Worm (Caenorhabditis elegans) whole organism, L4 larva: ENCODE results near the gene ttll-15.
"Not testable (repeated sequence)": the region's sequence is repeated elsewhere in the genome, so short reads cannot be mapped to it uniquely, and the experiment has no call there.

Experiments used
- F44E2.7 ChIP-seq: fragments of 200-800 bp; sonication (Bioruptor generic); IDR thresholded peaks from 2 replicates; pipeline ENCODE4 v2.1.2; 2022; ENCODE audit warnings: missing genetic modification characterization, missing compliant biosample characterization
- R02D3.7 ChIP-seq: fragments of 150-350 bp; sonication (generic microtip); optimal IDR thresholded peaks from 3 replicates; lab custom pipeline; 2014; ENCODE audit warnings: missing biosample characterization, missing genetic modification characterization
- T26A8.4 ChIP-seq: fragments of 200-800 bp; sonication (Bioruptor generic); IDR thresholded peaks from 2 replicates; pipeline ENCODE4 v1.3.6; 2022; ENCODE audit warnings: missing genetic modification characterization, missing compliant biosample characterization
- Y48G9A.11 ChIP-seq: fragments of 200-800 bp; sonication (Bioruptor generic); IDR thresholded peaks from 2 replicates; pipeline ENCODE4 v1.3.6; 2022; ENCODE audit warnings: missing genetic modification reagents, missing genetic modification characterization, missing compliant biosample characterization
- aly-2 ChIP-seq: sonication (generic microtip); optimal IDR thresholded peaks from 2 replicates; lab custom pipeline; 2018; ENCODE audit warnings: missing biosample characterization, missing genetic modification characterization
- arid-1 ChIP-seq: fragments of 200-800 bp; sonication (Bioruptor generic); conservative IDR thresholded peaks from 2 replicates; pipeline ENCODE4 v1.3.6; 2022; ENCODE audit warnings: missing genetic modification reagents, missing genetic modification characterization, missing compliant biosample characterization
- ceh-28 ChIP-seq: fragments of 150-350 bp; optimal IDR thresholded peaks from 2 replicates; lab custom pipeline; 2014; ENCODE audit warnings: missing biosample characterization, missing genetic modification reagents, missing genetic modification characterization
- ceh-82 ChIP-seq: sonication (generic microtip); optimal IDR thresholded peaks from 2 replicates; lab custom pipeline; 2017; ENCODE audit warnings: missing biosample characterization, missing genetic modification characterization
- ctbp-1 ChIP-seq: fragments of 200-800 bp; sonication (Bioruptor generic); IDR thresholded peaks from 2 replicates; pipeline ENCODE4 v1.3.6; 2022; ENCODE audit warnings: missing genetic modification reagents, missing genetic modification characterization, missing compliant biosample characterization
- daf-12 ChIP-seq: fragments of 150-350 bp; optimal IDR thresholded peaks from 2 replicates; lab custom pipeline; 2014; ENCODE audit warnings: missing biosample characterization, missing genetic modification reagents, missing genetic modification characterization
- daf-16 ChIP-seq, 3 experiments: sonication (generic microtip); optimal IDR thresholded peaks; 2 replicates each; lab custom pipeline; 2016 to 2017; ENCODE audit warnings: missing genetic modification characterization in 3 of 3, missing genetic modification reagents in 3 of 3, mild to moderate bottlenecking in 2 of 3, missing compliant biosample characterization in 2 of 3, missing biosample characterization in 1 of 3, moderate library complexity in 1 of 3
- daf-8 ChIP-seq: fragments of 200-800 bp; sonication (Bioruptor generic); IDR thresholded peaks from 2 replicates; pipeline ENCODE4 v1.3.6; 2022; ENCODE audit warnings: missing genetic modification characterization, missing compliant biosample characterization
- duxl-1 ChIP-seq: sonication (generic microtip); optimal IDR thresholded peaks from 2 replicates; lab custom pipeline; 2016; ENCODE audit warnings: mild to moderate bottlenecking, missing genetic modification characterization, moderate library complexity, missing compliant biosample characterization; ENCODE audit not compliant: poor library complexity
- dve-1 ChIP-seq: sonication (generic microtip); optimal IDR thresholded peaks from 2 replicates; lab custom pipeline; 2017; ENCODE audit warnings: antibody characterized with exemption, mild to moderate bottlenecking, missing genetic modification characterization, missing compliant biosample characterization; ENCODE audit not compliant: insufficient read depth
- egl-27 ChIP-seq: sonication (generic microtip); optimal IDR thresholded peaks from 3 replicates; lab custom pipeline; 2017; ENCODE audit warnings: missing biosample characterization, missing genetic modification reagents, missing genetic modification characterization
- egl-43 ChIP-seq: fragments of 200-800 bp; sonication (Bioruptor generic); IDR thresholded peaks from 2 replicates; pipeline ENCODE4 v1.3.6; 2022; ENCODE audit warnings: missing genetic modification reagents, missing genetic modification characterization, missing compliant biosample characterization
- fos-1 ChIP-seq: fragments of 150-350 bp; optimal IDR thresholded peaks from 2 replicates; lab custom pipeline; 2014; ENCODE audit warnings: missing biosample characterization, missing genetic modification characterization
- hif-1 ChIP-seq, 2 experiments: sonication (generic microtip); optimal IDR thresholded peaks; 2 replicates each; lab custom pipeline; 2016 to 2017; ENCODE audit warnings: missing compliant biosample characterization in 2 of 2, missing genetic modification characterization in 2 of 2, missing genetic modification reagents in 2 of 2, missing genotype in 2 of 2, mild to moderate bottlenecking in 1 of 2
- hlh-30 ChIP-seq: sonication (generic microtip); optimal IDR thresholded peaks from 2 replicates; lab custom pipeline; 2017; ENCODE audit warnings: antibody characterized with exemption, mild to moderate bottlenecking, missing genetic modification characterization, missing compliant biosample characterization; ENCODE audit not compliant: insufficient read depth
- hmg-1.1 ChIP-seq: fragments of 200-800 bp; sonication (Bioruptor generic); IDR thresholded peaks from 2 replicates; pipeline ENCODE4 v1.3.6; 2022; ENCODE audit warnings: missing genetic modification reagents, missing genetic modification characterization, missing compliant biosample characterization
- lim-7 ChIP-seq: fragments of 200-800 bp; sonication (Bioruptor generic); IDR thresholded peaks from 2 replicates; pipeline ENCODE4 v1.3.6; 2022; ENCODE audit warnings: missing genetic modification characterization, missing compliant biosample characterization
- lin-1 ChIP-seq: fragments of 200-800 bp; sonication (Bioruptor generic); IDR thresholded peaks from 2 replicates; pipeline ENCODE4 v1.3.6; 2022; ENCODE audit warnings: missing genetic modification reagents, missing genetic modification characterization, missing compliant biosample characterization
- lin-13 ChIP-seq: fragments of 150-350 bp; optimal IDR thresholded peaks from 2 replicates; lab custom pipeline; 2014; ENCODE audit warnings: missing biosample characterization, missing genetic modification reagents, missing genetic modification characterization
- lin-15B ChIP-seq: fragments of 150-350 bp; sonication (generic microtip); optimal IDR thresholded peaks from 3 replicates; lab custom pipeline; 2014; ENCODE audit warnings: missing biosample characterization, missing genetic modification characterization
- lin-29 ChIP-seq: fragments of 200-800 bp; sonication (Bioruptor generic); IDR thresholded peaks from 2 replicates; pipeline ENCODE4 v1.3.6; 2022; ENCODE audit warnings: missing genetic modification reagents, missing genetic modification characterization, missing compliant biosample characterization
- lin-39 ChIP-seq: fragments of 150-350 bp; optimal IDR thresholded peaks from 2 replicates; lab custom pipeline; 2014; ENCODE audit warnings: missing biosample characterization, missing genetic modification reagents, missing genetic modification characterization
- lsy-2 ChIP-seq, 2 experiments: fragments of 150-350 bp in 1 of 2; sonication (generic microtip) in 1 of 2; optimal IDR thresholded peaks; 2 replicates each; lab custom pipeline; 2014 to 2017; ENCODE audit warnings: missing biosample characterization in 2 of 2, missing genetic modification characterization in 2 of 2
- madf-5 ChIP-seq, 2 experiments: fragments of 200-800 bp; sonication (Bioruptor generic); IDR thresholded peaks; 2 replicates each; pipeline ENCODE4 v1.3.6; 2022; ENCODE audit warnings: missing compliant biosample characterization in 2 of 2, missing genetic modification characterization in 2 of 2
- madf-9 ChIP-seq: fragments of 200-800 bp; sonication (Bioruptor generic); conservative IDR thresholded peaks from 2 replicates; pipeline ENCODE4 v1.3.6; 2022; ENCODE audit warnings: missing genetic modification reagents, missing genetic modification characterization, missing compliant biosample characterization
- mdt-29 ChIP-seq: fragments of 200-800 bp; sonication (Bioruptor generic); IDR thresholded peaks from 2 replicates; pipeline ENCODE4 v1.3.6; 2022; ENCODE audit warnings: missing genetic modification reagents, missing genetic modification characterization, missing compliant biosample characterization
- mxl-2 ChIP-seq: fragments of 200-800 bp; sonication (Bioruptor generic); conservative IDR thresholded peaks from 2 replicates; pipeline ENCODE4 v1.3.6; 2022; ENCODE audit warnings: missing genetic modification reagents, missing genetic modification characterization, missing compliant biosample characterization
- mxl-3 ChIP-seq: fragments of 200-800 bp; sonication (Bioruptor generic); optimal IDR thresholded peaks from 2 replicates; lab custom pipeline; 2018; ENCODE audit warnings: mild to moderate bottlenecking, missing genetic modification characterization, missing compliant biosample characterization
- nhr-102 ChIP-seq: sonication (generic microtip); optimal IDR thresholded peaks from 2 replicates; lab custom pipeline; 2016; ENCODE audit warnings: mild to moderate bottlenecking, missing genetic modification characterization, moderate library complexity, missing compliant biosample characterization
- nhr-11 ChIP-seq: fragments of 150-350 bp; optimal IDR thresholded peaks from 2 replicates; lab custom pipeline; 2014; ENCODE audit warnings: missing biosample characterization, missing genetic modification characterization
- nhr-6 ChIP-seq: fragments of 150-350 bp; optimal IDR thresholded peaks from 2 replicates; lab custom pipeline; 2014; ENCODE audit warnings: missing biosample characterization, missing genetic modification characterization
- nhr-76 ChIP-seq: fragments of 150-350 bp; optimal IDR thresholded peaks from 2 replicates; lab custom pipeline; 2014; ENCODE audit warnings: missing biosample characterization, missing genetic modification characterization
- php-3 ChIP-seq: fragments of 200-800 bp; sonication (Bioruptor generic); IDR thresholded peaks from 2 replicates; pipeline ENCODE4 v1.3.6; 2022; ENCODE audit warnings: missing genetic modification reagents, missing genetic modification characterization, missing compliant biosample characterization
- pqm-1 ChIP-seq: sonication (generic microtip); optimal IDR thresholded peaks from 2 replicates; lab custom pipeline; 2017; ENCODE audit warnings: missing biosample characterization, missing genetic modification characterization
- rbr-2 ChIP-seq: sonication (generic microtip); optimal IDR thresholded peaks from 2 replicates; lab custom pipeline; 2016; ENCODE audit warnings: missing genotype, missing genetic modification characterization, missing compliant biosample characterization
- skn-1 ChIP-seq: fragments of 150-350 bp; optimal IDR thresholded peaks from 2 replicates; lab custom pipeline; 2014; ENCODE audit warnings: missing biosample characterization, missing genetic modification characterization
- snpc-1.2 ChIP-seq: fragments of 200-800 bp; sonication (Bioruptor generic); IDR thresholded peaks from 2 replicates; pipeline ENCODE4 v1.3.6; 2022; ENCODE audit warnings: missing genetic modification reagents, missing genetic modification characterization, missing compliant biosample characterization
- spr-3 ChIP-seq: fragments of 200-800 bp; sonication (Bioruptor generic); optimal IDR thresholded peaks from 2 replicates; lab custom pipeline; 2018; ENCODE audit warnings: mild to moderate bottlenecking, missing genetic modification characterization, missing compliant biosample characterization
- unc-130 ChIP-seq: sonication (generic microtip); optimal IDR thresholded peaks from 2 replicates; lab custom pipeline; 2016; ENCODE audit warnings: missing genetic modification reagents, missing genetic modification characterization, missing compliant biosample characterization
- unc-62 ChIP-seq, 3 experiments: fragments of 150-350 bp in 1 of 3; sonication (generic microtip); optimal IDR thresholded peaks in 2 of 3; peaks in 1 of 3; 1 replicate in 1 of 3; 2 replicates in 2 of 3; lab custom pipeline; 2014 to 2017; ENCODE audit warnings: missing biosample characterization in 3 of 3, missing genetic modification characterization in 3 of 3, missing genetic modification reagents in 3 of 3, missing genotype in 1 of 3
- vab-7 ChIP-seq: fragments of 200-800 bp; sonication (Bioruptor generic); IDR thresholded peaks from 2 replicates; pipeline ENCODE4 v1.3.6; 2022; ENCODE audit warnings: missing genetic modification reagents, missing genetic modification characterization, missing compliant biosample characterization
- zfp-3 ChIP-seq: fragments of 200-800 bp; sonication (Bioruptor generic); conservative IDR thresholded peaks from 2 replicates; pipeline ENCODE4 v1.3.6; 2022; ENCODE audit warnings: missing genetic modification reagents, missing genetic modification characterization, missing compliant biosample characterization

Gene ttll-15

DNA sequence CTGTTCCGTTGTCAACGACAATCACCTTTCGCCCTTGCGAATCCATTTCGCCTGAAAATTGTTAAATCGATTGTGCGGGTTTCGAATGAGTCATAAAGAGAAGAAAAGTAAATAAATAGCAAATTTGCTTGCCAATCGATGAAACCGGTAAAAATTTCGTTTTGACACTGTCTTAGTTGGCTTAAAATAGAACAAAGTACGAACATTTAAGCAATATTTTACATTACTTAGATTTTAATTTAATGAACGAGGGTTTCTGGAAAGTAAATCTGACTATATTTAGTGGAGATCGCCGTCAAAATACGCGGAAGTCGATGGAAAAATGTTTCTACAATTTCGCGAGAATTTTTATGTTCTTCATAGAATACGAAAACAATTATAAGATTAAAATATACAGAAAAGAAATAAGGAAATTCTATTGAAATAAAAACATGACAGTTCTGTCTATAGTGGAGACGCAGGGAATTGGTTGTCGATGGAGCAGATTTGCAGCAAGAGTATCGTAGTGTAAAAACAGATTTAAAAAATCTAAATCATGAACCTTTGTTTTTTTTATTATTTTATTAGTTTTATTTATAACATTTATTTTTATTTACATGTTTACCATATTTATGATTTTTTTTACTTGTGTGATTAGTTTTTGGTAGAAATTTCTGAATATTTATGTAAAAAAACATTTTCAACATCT is 19.9 kb upstream of the ttll-15 start, which contains the start of gene arx-2 (continued):
- no peak for TF ChIP-seq lim-7
- TF ChIP-seq hlh-30: peak; percentile 29
- TF ChIP-seq lsy-2 (tag; optimal IDR thresholded peaks at IDR 0.05; lab: Kevin White, UChicago): peak in 1 of 2 experiments; percentile 61
- TF ChIP-seq daf-8 (GFP tag; lab: Robert Waterston, UW): no peak
- TF ChIP-seq skn-1 (tag; lab: Kevin White, UChicago): no peak
- TF ChIP-seq duxl-1 (tag; lab: Kevin White, UChicago): no peak
- TF ChIP-seq lin-13: no peak
- TF ChIP-seq lin-1: no peak
- no peak for TF ChIP-seq ceh-82 (tag; lab: Kevin White, UChicago)
- no peak for TF ChIP-seq lin-29 (GFP tag; lab: Robert Waterston, UW)
- TF ChIP-seq pqm-1 (tag; lab: Kevin White, UChicago): no peak
- no peak for TF ChIP-seq lin-39 (tag; lab: Kevin White, UChicago)
- TF ChIP-seq ctbp-1 (GFP tag; lab: Robert Waterston, UW): no peak
- no peak for TF ChIP-seq unc-62 (GFP tag; optimal IDR thresholded peaks at IDR 0.05 in 1 of 2; lab: Kevin White, UChicago)
- TF ChIP-seq unc-62 (tag; optimal IDR thresholded peaks at IDR 0.05; lab: Kevin White, UChicago): no peak
- no peak for TF ChIP-seq F44E2.7
- TF ChIP-seq nhr-102 (tag; lab: Kevin White, UChicago): no peak
- no peak for TF ChIP-seq nhr-11 (tag; lab: Kevin White, UChicago)
- peak; percentile 3 for TF ChIP-seq unc-130 (GFP tag; lab: Kevin White, UChicago)
- TF ChIP-seq ceh-28: no peak
- TF ChIP-seq fos-1 (tag; lab: Kevin White, UChicago): no peak
- no peak for TF ChIP-seq hif-1 (tag; optimal IDR thresholded peaks at IDR 0.05; lab: Kevin White, UChicago)
- TF ChIP-seq nhr-76 (tag; lab: Kevin White, UChicago): no peak
- no peak for TF ChIP-seq php-3

DNA sequence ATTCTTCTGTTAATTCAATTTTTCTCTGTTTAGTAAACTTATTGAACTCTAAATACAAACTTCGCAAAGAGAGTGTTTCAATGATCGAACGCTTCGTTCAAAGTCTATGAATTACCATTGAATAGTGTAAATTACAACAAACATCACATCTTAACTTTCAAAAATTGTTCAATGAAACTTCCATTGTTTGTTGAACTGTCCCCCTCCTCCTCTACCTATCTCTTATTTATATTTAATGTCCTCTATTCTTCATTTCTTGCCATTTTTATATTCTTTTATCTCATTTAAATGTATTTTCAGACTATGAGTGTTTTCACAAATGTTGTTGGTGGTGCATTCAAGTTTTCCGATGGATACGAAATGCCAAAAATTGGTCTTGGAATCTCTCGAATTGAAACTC is 19.1 kb upstream of the ttll-15 start, which contains the start of gene K07C5.2:
Gene K07C5.2, plus strand, starts transcription at position 301 of the 400 bp plus-strand sequence.
- TF ChIP-seq egl-27: no peak
- TF ChIP-seq aly-2 (tag; lab: Kevin White, UChicago): no peak
- TF ChIP-seq daf-12: no peak
- TF ChIP-seq lsy-2 (tag; optimal IDR thresholded peaks at IDR 0.05; lab: Kevin White, UChicago): no peak
- no peak for TF ChIP-seq lin-15B
- no peak for TF ChIP-seq R02D3.7 (tag; lab: Kevin White, UChicago)
- TF ChIP-seq hmg-1.1: no peak
- TF ChIP-seq ceh-28: no peak
- no peak for TF ChIP-seq madf-5 (GFP tag; IDR thresholded peaks at IDR 0.05; lab: Robert Waterston, UW)
- TF ChIP-seq, all 104 proteins: peak for 0

DNA sequence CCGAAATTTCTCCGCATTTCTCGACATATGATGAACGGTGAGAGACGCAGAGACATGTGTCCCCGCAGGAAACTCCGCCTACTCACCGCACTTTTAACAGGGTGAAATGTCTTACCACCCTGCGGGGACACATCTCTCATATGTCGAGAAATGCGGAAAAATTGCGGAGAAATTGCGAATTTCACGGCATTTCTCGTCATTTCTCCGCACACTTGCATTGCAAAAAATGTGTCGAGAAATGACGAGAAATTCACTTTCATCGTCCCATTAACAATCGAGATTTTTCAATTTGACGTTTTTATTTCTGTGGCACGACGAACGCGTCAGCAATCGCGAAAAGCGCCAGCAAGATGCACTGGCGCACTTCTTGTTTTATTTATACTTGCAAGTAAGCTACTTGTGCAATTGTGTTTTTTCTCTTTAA is 16.4 kb upstream of the ttll-15 start, which contains the start of gene K07C5.13:
Gene K07C5.13, plus strand, starts transcription at position 151 of the 424 bp plus-strand sequence.
- peak; percentile 54 for TF ChIP-seq spr-3 (GFP tag; lab: Kevin White, UChicago)
- peak; percentile 74; the same call in 1 of the 2 replicates for TF ChIP-seq mxl-2 (GFP tag; lab: Robert Waterston, UW)
- TF ChIP-seq T26A8.4 (GFP tag; lab: Robert Waterston, UW): peak; percentile 95
- TF ChIP-seq daf-16 (GFP tag; optimal IDR thresholded peaks at IDR 0.05; lab: Kevin White, UChicago): peak in 1 of 2 experiments; percentile 51
- TF ChIP-seq daf-16 (tag; optimal IDR thresholded peaks at IDR 0.05; lab: Kevin White, UChicago): not testable (repeated sequence)
- peak; percentile 78 for TF ChIP-seq vab-7
- TF ChIP-seq dve-1 (tag; lab: Kevin White, UChicago): peak; percentile 9
- TF ChIP-seq madf-5 (GFP tag; IDR thresholded peaks at IDR 0.05; lab: Robert Waterston, UW): peak in 1 of 2 experiments; percentile 83; a peak in 1 of 4 replicates
- TF ChIP-seq snpc-1.2: peak; percentile 82
- TF ChIP-seq mxl-3: peak; percentile 54
- TF ChIP-seq mdt-29 (GFP tag; lab: Robert Waterston, UW): peak; percentile 89
- TF ChIP-seq lin-29 (GFP tag; lab: Robert Waterston, UW): peak; percentile 92
- TF ChIP-seq nhr-6 (tag; lab: Kevin White, UChicago): peak; percentile 0
- peak; percentile 89 for TF ChIP-seq Y48G9A.11 (GFP tag; lab: Robert Waterston, UW)
- TF ChIP-seq egl-43 (GFP tag; lab: Robert Waterston, UW): peak; percentile 94
- peak; percentile 93 for TF ChIP-seq zfp-3 (GFP tag; lab: Robert Waterston, UW)
- peak; percentile 80 for TF ChIP-seq rbr-2 (tag; lab: Kevin White, UChicago)
- TF ChIP-seq lin-1: peak; percentile 84
- TF ChIP-seq hmg-1.1: peak; percentile 90
- TF ChIP-seq madf-9 (GFP tag; lab: Robert Waterston, UW): peak; percentile 84
- TF ChIP-seq arid-1 (GFP tag; lab: Robert Waterston, UW): peak; percentile 89
